Fruit fly (Drosophila melanogaster) whole organism, embryonic: Measurements from ENCODE around the gene scyl.

Source experiments
- Blimp-1 ChIP-seq: fragments of 200-800 bp; sonication (Bioruptor generic); optimal IDR thresholded peaks from 3 replicates; lab custom pipeline; 2018; ENCODE audit warnings: missing biosample characterization, missing genetic modification characterization, mild to moderate bottlenecking, moderate library complexity, missing genetic modification reagents
- CG10267 ChIP-seq: fragments of 200-800 bp; sonication (Bioruptor generic); optimal IDR thresholded peaks from 2 replicates; lab custom pipeline; 2018; ENCODE audit warnings: missing biosample characterization, mild to moderate bottlenecking, missing genetic modification characterization, moderate library complexity
- CG10366 ChIP-seq: fragments of 200-800 bp; sonication (Bioruptor generic); IDR thresholded peaks from 2 replicates; pipeline ENCODE4 v1.3.6; 2022; ENCODE audit warnings: missing biosample characterization, missing genetic modification characterization
- CG13287 ChIP-seq: fragments of 200-800 bp; sonication (Bioruptor generic); IDR thresholded peaks from 2 replicates; pipeline ENCODE4 v1.3.6; 2022; ENCODE audit warnings: missing biosample characterization, missing genetic modification characterization; ENCODE audit not compliant: partially characterized antibody
- CG16815 ChIP-seq: fragments of 200-800 bp; sonication (Bioruptor generic); optimal IDR thresholded peaks from 3 replicates; lab custom pipeline; 2017; ENCODE audit warnings: missing biosample characterization, mild to moderate bottlenecking, missing genetic modification characterization
- CG17328 ChIP-seq: fragments of 200-800 bp; sonication (Bioruptor generic); IDR thresholded peaks from 2 replicates; pipeline ENCODE4 v1.3.6; 2022; ENCODE audit warnings: missing biosample characterization, missing genetic modification characterization
- CG17359 ChIP-seq: fragments of 200-800 bp; sonication (Bioruptor generic); optimal IDR thresholded peaks from 3 replicates; lab custom pipeline; 2018; ENCODE audit warnings: missing biosample characterization, mild to moderate bottlenecking, missing genetic modification characterization, moderate library complexity
- CG17802 ChIP-seq: fragments of 200-800 bp; sonication (Bioruptor generic); optimal IDR thresholded peaks from 2 replicates; lab custom pipeline; 2018; ENCODE audit warnings: missing biosample characterization, mild to moderate bottlenecking, missing genetic modification characterization, moderate library complexity
- CG2199 ChIP-seq: fragments of 200-800 bp; sonication (Bioruptor generic); IDR thresholded peaks from 3 replicates; pipeline ENCODE4 v1.3.6; 2022; ENCODE audit warnings: missing biosample characterization, missing genetic modification characterization
- CG30403 ChIP-seq: fragments of 200-800 bp; sonication (Bioruptor generic); optimal IDR thresholded peaks from 3 replicates; lab custom pipeline; 2016; ENCODE audit warnings: missing biosample characterization, missing genetic modification characterization
- CG31224 ChIP-seq: fragments of 200-800 bp; sonication (Bioruptor generic); IDR thresholded peaks from 2 replicates; pipeline ENCODE4 v1.3.6; 2022; ENCODE audit warnings: missing biosample characterization, missing genetic modification characterization
- CG32772 ChIP-seq: fragments of 200-800 bp; sonication (Bioruptor generic); IDR thresholded peaks from 2 replicates; pipeline ENCODE4 v1.3.6; 2022; ENCODE audit warnings: missing biosample characterization, missing genetic modification characterization
- CG33213 ChIP-seq: fragments of 200-800 bp; sonication (Bioruptor generic); optimal IDR thresholded peaks from 3 replicates; lab custom pipeline; 2016; ENCODE audit warnings: missing biosample characterization, missing genetic modification characterization
- CG5953 ChIP-seq: fragments of 200-800 bp; sonication (Bioruptor generic); IDR thresholded peaks from 2 replicates; pipeline ENCODE4 v1.3.6; 2022; ENCODE audit warnings: missing biosample characterization, missing genetic modification characterization
- CG7357 ChIP-seq: fragments of 200-800 bp; sonication (Bioruptor generic); IDR thresholded peaks from 3 replicates; pipeline ENCODE4 v1.3.6; 2022; ENCODE audit warnings: missing biosample characterization, missing genetic modification characterization
- CG7839 ChIP-seq: fragments of 200-800 bp; sonication (Bioruptor generic); optimal IDR thresholded peaks from 3 replicates; lab custom pipeline; 2018; ENCODE audit warnings: missing biosample characterization, mild to moderate bottlenecking, missing genetic modification characterization, moderate library complexity
- CG8089 ChIP-seq: fragments of 200-800 bp; sonication (Bioruptor generic); optimal IDR thresholded peaks from 3 replicates; lab custom pipeline; 2016; ENCODE audit warnings: missing biosample characterization, missing genetic modification characterization
- CoRest ChIP-seq: fragments of 200-800 bp; sonication (Bioruptor generic); optimal IDR thresholded peaks from 3 replicates; lab custom pipeline; 2018; ENCODE audit warnings: missing biosample characterization, mild to moderate bottlenecking, missing genetic modification characterization, moderate library complexity
- D19A ChIP-seq: fragments of 200-800 bp; optimal IDR thresholded peaks from 3 replicates; lab custom pipeline; 2019; ENCODE audit warnings: missing biosample characterization, mild to moderate bottlenecking, missing genetic modification characterization, moderate library complexity
- D19B ChIP-seq: fragments of 200-800 bp; sonication (Bioruptor generic); optimal IDR thresholded peaks from 2 replicates; lab custom pipeline; 2017; ENCODE audit warnings: missing biosample characterization, mild to moderate bottlenecking, missing genetic modification characterization
- Doc3 ChIP-seq: fragments of 200-800 bp; sonication (Bioruptor generic); IDR thresholded peaks from 3 replicates; pipeline ENCODE4 v1.3.6; 2022; ENCODE audit warnings: missing biosample characterization, missing genetic modification characterization; ENCODE audit not compliant: partially characterized antibody
- E2f2 ChIP-seq: fragments of 200-800 bp; sonication (Bioruptor generic); IDR thresholded peaks from 2 replicates; pipeline ENCODE4 v1.3.6; 2022; ENCODE audit warnings: missing biosample characterization, missing genetic modification characterization
- Ets65A ChIP-seq: fragments of 200-800 bp; sonication (Bioruptor generic); peaks from one replicate; lab custom pipeline; 2016; ENCODE audit warnings: missing biosample characterization, missing genetic modification characterization
- Fer2 ChIP-seq: fragments of 200-800 bp; sonication (Bioruptor generic); optimal IDR thresholded peaks from 2 replicates; lab custom pipeline; 2018; ENCODE audit warnings: missing biosample characterization, mild to moderate bottlenecking, missing genetic modification characterization, moderate library complexity
- GATAe ChIP-seq: fragments of 200-800 bp; sonication (Bioruptor generic); conservative IDR thresholded peaks from 2 replicates; pipeline ENCODE4 v1.3.6; 2022; ENCODE audit warnings: missing biosample characterization, missing genetic modification characterization
- H15 ChIP-seq: fragments of 200-800 bp; sonication (Bioruptor generic); IDR thresholded peaks from 3 replicates; pipeline ENCODE4 v1.3.6; 2022; ENCODE audit warnings: missing biosample characterization, missing genetic modification characterization
- Hsf ChIP-seq: fragments of 200-800 bp; sonication (Bioruptor generic); optimal IDR thresholded peaks from 3 replicates; lab custom pipeline; 2016; ENCODE audit warnings: missing biosample characterization, missing genetic modification characterization
- Lhr ChIP-seq: fragments of 200-800 bp; sonication (Bioruptor generic); optimal IDR thresholded peaks from 3 replicates; lab custom pipeline; 2017; ENCODE audit warnings: mild to moderate bottlenecking, missing biosample characterization, missing genetic modification reagents, missing genetic modification characterization
- Meics ChIP-seq: fragments of 200-800 bp; sonication (Bioruptor generic); optimal IDR thresholded peaks from 2 replicates; lab custom pipeline; 2017; ENCODE audit warnings: missing biosample characterization, mild to moderate bottlenecking, missing genetic modification characterization
- Mrtf ChIP-seq: fragments of 200-800 bp; sonication (Bioruptor generic); IDR thresholded peaks from 3 replicates; pipeline ENCODE4 v1.3.6; 2022; ENCODE audit warnings: missing biosample characterization, missing genetic modification characterization
- NC2α ChIP-seq: fragments of 200-800 bp; sonication (Bioruptor generic); optimal IDR thresholded peaks from 2 replicates; lab custom pipeline; 2016; ENCODE audit warnings: missing biosample characterization, missing genetic modification characterization
- Opbp ChIP-seq: fragments of 200-800 bp; sonication (Bioruptor generic); IDR thresholded peaks from 3 replicates; pipeline ENCODE4 v1.3.6; 2022; ENCODE audit warnings: missing biosample characterization, missing genetic modification characterization; ENCODE audit not compliant: partially characterized antibody
- Ptx1 ChIP-seq: fragments of 200-800 bp; sonication (Bioruptor generic); IDR thresholded peaks from 2 replicates; pipeline ENCODE4 v1.3.6; 2022; ENCODE audit warnings: missing biosample characterization, missing genetic modification characterization
- Sox100B ChIP-seq: fragments of 200-800 bp; sonication (Bioruptor generic); optimal IDR thresholded peaks from 3 replicates; lab custom pipeline; 2018; ENCODE audit warnings: missing biosample characterization, mild to moderate bottlenecking, missing genetic modification characterization
- Sox102F ChIP-seq: fragments of 200-800 bp; sonication (Bioruptor generic); optimal IDR thresholded peaks from 2 replicates; lab custom pipeline; 2018; ENCODE audit warnings: missing biosample characterization, mild to moderate bottlenecking, missing genetic modification characterization, moderate library complexity
- Xbp1 ChIP-seq: fragments of 200-800 bp; sonication (Bioruptor generic); optimal IDR thresholded peaks from 3 replicates; lab custom pipeline; 2016; ENCODE audit warnings: missing biosample characterization, mild to moderate bottlenecking, missing genetic modification characterization
- amos ChIP-seq: fragments of 200-800 bp; sonication (Bioruptor generic); IDR thresholded peaks from 2 replicates; pipeline ENCODE4 v1.3.6; 2022; ENCODE audit warnings: missing biosample characterization, missing genetic modification characterization; ENCODE audit not compliant: partially characterized antibody
- esg ChIP-seq: fragments of 200-800 bp; sonication (Bioruptor generic); conservative IDR thresholded peaks from 2 replicates; pipeline ENCODE4 v1.3.6; 2022; ENCODE audit warnings: missing biosample characterization, missing genetic modification characterization
- fd102C ChIP-seq: fragments of 200-800 bp; sonication (Bioruptor generic); optimal IDR thresholded peaks from 2 replicates; lab custom pipeline; 2018; ENCODE audit warnings: missing biosample characterization, mild to moderate bottlenecking, missing genetic modification characterization, moderate library complexity
- fd96Cb ChIP-seq: fragments of 200-800 bp; sonication (Bioruptor generic); optimal IDR thresholded peaks from 2 replicates; lab custom pipeline; 2018; ENCODE audit warnings: missing biosample characterization, mild to moderate bottlenecking, missing genetic modification characterization, moderate library complexity
- fu2 ChIP-seq: fragments of 200-800 bp; sonication (Bioruptor generic); optimal IDR thresholded peaks from 2 replicates; lab custom pipeline; 2016; ENCODE audit warnings: missing biosample characterization, missing genetic modification characterization
- ind ChIP-seq: fragments of 200-800 bp; sonication (Bioruptor generic); optimal IDR thresholded peaks from 3 replicates; lab custom pipeline; 2016; ENCODE audit warnings: missing biosample characterization, missing genetic modification characterization
- nmo ChIP-seq: fragments of 200-800 bp; sonication (Bioruptor generic); optimal IDR thresholded peaks from 2 replicates; lab custom pipeline; 2018; ENCODE audit warnings: missing biosample characterization, mild to moderate bottlenecking, missing genetic modification characterization, moderate library complexity
- oc ChIP-seq: fragments of 200-800 bp; sonication (Bioruptor generic); optimal IDR thresholded peaks from 2 replicates; lab custom pipeline; 2018; ENCODE audit warnings: missing biosample characterization, mild to moderate bottlenecking, missing genetic modification characterization, moderate library complexity
- ranshi ChIP-seq: fragments of 200-800 bp; sonication (Bioruptor generic); IDR thresholded peaks from 2 replicates; pipeline ENCODE4 v1.3.6; 2022; ENCODE audit warnings: missing biosample characterization, missing genetic modification characterization
- sisA ChIP-seq: fragments of 200-800 bp; sonication (Bioruptor generic); IDR thresholded peaks from 2 replicates; pipeline ENCODE4 v1.3.6; 2022; ENCODE audit warnings: missing biosample characterization, missing genetic modification characterization
- slbo ChIP-seq: fragments of 200-800 bp; sonication (Bioruptor generic); IDR thresholded peaks from 2 replicates; pipeline ENCODE4 v1.3.6; 2022; ENCODE audit warnings: missing biosample characterization, missing genetic modification characterization
- ttk ChIP-seq: fragments of 200-800 bp; sonication (Bioruptor generic); IDR thresholded peaks from 2 replicates; pipeline ENCODE4 v2.1.2; 2022; ENCODE audit warnings: missing biosample characterization, missing genetic modification characterization

The scyl gene

DNA sequence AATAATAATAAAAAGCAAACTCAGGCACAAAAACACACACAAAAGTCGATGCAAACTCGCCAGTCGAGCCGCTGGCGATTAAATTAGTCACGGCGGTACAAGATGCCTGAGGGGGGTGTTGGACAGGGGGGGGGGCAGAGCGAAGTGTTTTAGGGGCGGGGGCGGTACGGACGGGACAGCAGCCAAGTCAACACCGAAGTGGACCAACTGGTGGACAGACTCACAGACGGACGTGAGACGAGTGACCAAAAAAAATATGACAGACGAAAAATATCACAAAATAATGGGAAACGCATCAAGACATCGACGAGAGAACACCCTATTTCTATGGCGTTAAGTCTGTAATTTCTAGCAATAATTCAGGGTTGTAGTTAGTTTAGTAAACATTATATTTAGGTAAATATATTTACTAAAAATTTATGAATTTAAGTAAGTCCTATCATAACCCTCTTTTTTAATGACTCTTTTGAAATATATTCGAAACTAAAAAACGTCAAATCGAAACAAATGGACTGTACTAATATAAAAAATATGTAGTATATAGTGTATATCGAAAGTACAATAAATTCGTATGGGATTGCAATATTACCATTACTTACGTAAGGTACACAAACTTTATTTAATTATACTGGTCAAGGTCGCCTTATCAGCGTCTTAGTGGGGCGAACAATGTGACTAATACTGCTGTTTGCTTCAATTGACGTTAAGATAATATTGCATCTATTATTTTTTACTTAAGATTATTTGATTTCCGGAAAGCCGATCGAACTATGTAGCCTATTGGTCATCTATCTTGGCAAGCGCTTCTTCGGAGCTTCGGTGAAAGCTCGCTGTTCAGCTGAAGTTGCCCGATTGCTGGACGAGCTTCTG is 39.4 kb downstream of the scyl start (continued):
- TF ChIP-seq E2f2 (GFP tag; lab: Robert Waterston, UW) (peak; percentile 20; the same call in 1 of the 2 replicates), Hsf (no peak), Lhr (no peak), D19B (GFP tag; lab: Kevin White, UChicago) (peak; percentile 81), Mrtf (GFP tag; lab: Robert Waterston, UW) (no peak), CG10366 (GFP tag; lab: Robert Waterston, UW) (peak; percentile 42; the same call in 1 of the 2 replicates), H15 (0 out of 3 replicates have a peak, but pooled peaks have one; percentile 40), CG16815 (GFP tag; lab: Kevin White, UChicago) (peak; percentile 10), sisA (GFP tag; lab: Robert Waterston, UW) (peak; percentile 31; the same call in 1 of the 2 replicates), Opbp (GFP tag; lab: Robert Waterston, UW) (peak; percentile 11; the same call in 1 of the 3 replicates), NC2α (GFP tag; lab: Kevin White, UChicago) (no peak), fd102C (GFP tag; lab: Kevin White, UChicago) (no peak), GATAe (GFP tag; lab: Robert Waterston, UW) (no peak), CG5953 (GFP tag; lab: Robert Waterston, UW) (no peak), CG30403 (GFP tag; lab: Kevin White, UChicago) (peak; percentile 4), ttk (GFP tag; lab: Robert Waterston, UW) (peak; percentile 26; the same call in 1 of the 2 replicates), amos (no peak; the same call in 1 of the 2 replicates), Ptx1 (GFP tag; lab: Robert Waterston, UW) (peak; percentile 54; the same call in 1 of the 2 replicates), CG17328 (peak; percentile 28; the same call in 1 of the 2 replicates), D19A (peak; percentile 86), ind (GFP tag; lab: Kevin White, UChicago) (peak; percentile 15), CG13287 (no peak), fd96Cb (peak; percentile 44), Fer2 (tag; lab: Kevin White, UChicago) (no peak), CG8089 (no peak), fu2 (no peak), ranshi (GFP tag; lab: Robert Waterston, UW) (peak; percentile 36), CG7357 (GFP tag; lab: Robert Waterston, UW) (peak; percentile 52; the same call in 1 of the 3 replicates), CG10267 (tag; lab: Kevin White, UChicago) (peak; percentile 36), CG2199 (GFP tag; lab: Robert Waterston, UW) (0 out of 3 replicates have a peak, but pooled peaks have one; percentile 7), nmo (peak; percentile 56), Blimp-1 (GFP tag; lab: Kevin White, UChicago) (peak; percentile 29), CG33213 (no peak), CG7839 (tag; lab: Kevin White, UChicago) (peak; percentile 56), Xbp1 (GFP tag; lab: Kevin White, UChicago) (peak; percentile 5), CG17802 (tag; lab: Kevin White, UChicago) (no peak), Meics (GFP tag; lab: Kevin White, UChicago) (peak; percentile 48), CG32772 (GFP tag; lab: Robert Waterston, UW) (peak; percentile 27; the same call in 1 of the 2 replicates), CoRest (tag; lab: Kevin White, UChicago) (peak; percentile 56), slbo (GFP tag; lab: Robert Waterston, UW) (peak; percentile 55; the same call in 1 of the 2 replicates), Ets65A (GFP tag; lab: Kevin White, UChicago) (no peak), CG31224 (0 out of 2 replicates have a peak, but pooled peaks have one; percentile 12), Sox102F (GFP tag; lab: Kevin White, UChicago) (peak; percentile 58), CG17359 (peak; percentile 34), oc (tag; lab: Kevin White, UChicago) (peak; percentile 82), esg (GFP tag; lab: Robert Waterston, UW) (peak; percentile 29; the same call in 1 of the 2 replicates), Sox100B (GFP tag; lab: Kevin White, UChicago) (peak; percentile 57), Doc3 (GFP tag; lab: Robert Waterston, UW) (no peak)
